Worm (Caenorhabditis elegans): ENCODE measurements around the gene sre-32.

- TF ChIP-seq him-1 (tag; optimal IDR thresholded peaks at IDR 0.05), result no peak
- TF ChIP-seq dao-5 (tag; optimal IDR thresholded peaks at IDR 0.05), result no peak
- TF ChIP-seq W03F9.2 (tag; optimal IDR thresholded peaks at IDR 0.05), result no peak
These were observed 40.4 kb upstream of the sre-32 start, which contains the start of gene T21B4.3 for ce11 chrII:12496981-12497380.

Measured in whole organism, L4/young adult.